Fruit fly (Drosophila melanogaster): ENCODE results near the gene CG34273.
A peak's percentile ranks its signal among the peaks of the same experiment; 100 is the strongest.

CG34273 gene

DNA sequence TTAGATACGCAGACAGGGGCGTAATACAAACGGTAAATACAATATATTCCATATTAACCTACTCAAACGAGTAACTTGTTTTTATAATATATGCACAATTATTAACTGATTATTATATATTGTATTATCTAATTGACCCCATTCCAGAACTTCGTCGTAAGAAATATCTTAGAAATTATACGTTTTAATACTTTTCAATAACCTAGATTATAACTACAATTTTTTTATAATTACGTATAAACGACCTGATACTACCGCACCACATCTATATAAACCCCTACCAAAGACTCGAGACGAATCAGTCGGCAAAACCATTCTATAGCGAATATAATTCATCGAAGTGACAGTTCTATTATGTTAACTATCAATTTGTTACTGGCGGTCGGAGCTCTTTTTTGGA, 3.9 kb downstream of the CG34273 start, which contains the start of gene Cyp313a1:
Gene Cyp313a1, plus strand, starts transcription at position 301 of the 400 bp plus-strand sequence.
- TF ChIP-seq CG7101 (tag; optimal IDR thresholded peaks at IDR 0.05) (no peak), cnc (optimal IDR thresholded peaks at IDR 0.05) (no peak), CG12768 (GFP tag; optimal IDR thresholded peaks at IDR 0.05) (no peak), CG1620 (GFP tag; optimal IDR thresholded peaks at IDR 0.05) (no peak), Crg-1 (GFP tag; optimal IDR thresholded peaks at IDR 0.05) (no peak), CG5204 (GFP tag; optimal IDR thresholded peaks at IDR 0.05) (no peak), ovo (GFP tag; optimal IDR thresholded peaks at IDR 0.05) (no peak), CG7045 (GFP tag; optimal IDR thresholded peaks at IDR 0.05) (no peak), CG14711 (tag; optimal IDR thresholded peaks at IDR 0.05) (no peak), tj (GFP tag; optimal IDR thresholded peaks at IDR 0.05) (no peak), bab1 (GFP tag; optimal IDR thresholded peaks at IDR 0.05) (no peak), pad (GFP tag; optimal IDR thresholded peaks at IDR 0.05) (no peak), Mnt (GFP tag; optimal IDR thresholded peaks at IDR 0.05) (no peak), kay (GFP tag; ENCODE audit: borderline replicate concordance) (no peak)

DNA sequence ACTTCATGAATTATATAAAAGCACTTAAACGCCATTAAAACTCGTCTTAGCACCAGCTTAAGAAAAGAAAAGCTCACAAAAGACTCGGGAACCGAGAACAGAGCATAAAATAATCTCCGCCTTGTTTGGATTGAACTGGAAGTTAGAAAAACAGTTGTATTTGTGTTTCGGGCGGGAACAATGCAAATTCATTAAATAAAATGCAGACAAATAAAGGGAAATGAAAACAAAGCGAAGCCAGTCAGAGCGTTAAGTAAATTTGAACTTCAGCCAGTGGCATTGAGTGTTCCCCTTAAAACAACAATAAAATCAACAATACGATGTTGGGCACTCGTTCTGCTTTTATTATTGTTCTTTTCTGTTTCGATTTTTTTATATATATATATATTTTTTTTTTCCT, 9.8 kb downstream of the CG34273 start:
- TF ChIP-seq Crg-1 (GFP tag; optimal IDR thresholded peaks at IDR 0.05) (no peak), toe (GFP tag; optimal IDR thresholded peaks at IDR 0.05) (no peak), CG7045 (GFP tag; optimal IDR thresholded peaks at IDR 0.05) (no peak), tj (GFP tag; optimal IDR thresholded peaks at IDR 0.05) (no peak), Mnt (GFP tag; optimal IDR thresholded peaks at IDR 0.05) (no peak), CG12768 (GFP tag; optimal IDR thresholded peaks at IDR 0.05) (no peak), ovo (GFP tag; optimal IDR thresholded peaks at IDR 0.05) (no peak), cnc (optimal IDR thresholded peaks at IDR 0.05) (no peak), pad (GFP tag; optimal IDR thresholded peaks at IDR 0.05) (no peak), kay (GFP tag; ENCODE audit: borderline replicate concordance) (no peak), CG7101 (tag; optimal IDR thresholded peaks at IDR 0.05) (no peak), CG1620 (GFP tag; optimal IDR thresholded peaks at IDR 0.05) (no peak), bab1 (GFP tag; optimal IDR thresholded peaks at IDR 0.05) (no peak), CG11617 (GFP tag; optimal IDR thresholded peaks at IDR 0.05) (no peak)

DNA sequence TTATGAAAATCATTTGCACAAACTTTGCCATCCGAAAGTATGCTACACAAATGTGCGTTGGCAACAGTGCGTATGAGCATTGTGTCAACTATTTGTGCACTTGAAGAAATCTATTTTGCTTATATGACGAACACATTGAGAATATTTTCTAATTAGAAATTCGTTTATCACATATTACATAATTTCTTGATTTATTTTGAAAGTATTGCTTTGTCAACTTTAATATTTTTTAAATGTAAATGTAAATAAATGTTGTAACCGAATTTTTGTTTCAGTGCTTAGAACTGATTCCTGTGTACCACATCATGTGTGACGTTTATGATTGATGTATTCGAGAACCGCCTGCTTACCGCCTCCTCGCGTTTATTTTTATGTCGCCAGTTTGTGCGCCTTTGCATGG, 25.2 kb downstream of the CG34273 start:
- no peak for TF ChIP-seq CG1620 (GFP tag; optimal IDR thresholded peaks at IDR 0.05)
- no peak for TF ChIP-seq CG14711 (tag; optimal IDR thresholded peaks at IDR 0.05)
- TF ChIP-seq Crg-1 (GFP tag; optimal IDR thresholded peaks at IDR 0.05): no peak
- TF ChIP-seq CG11617 (GFP tag; optimal IDR thresholded peaks at IDR 0.05): no peak
- TF ChIP-seq tj (GFP tag; optimal IDR thresholded peaks at IDR 0.05): no peak
- TF ChIP-seq cic (GFP tag; optimal IDR thresholded peaks at IDR 0.05): no peak
- no peak for TF ChIP-seq kay (GFP tag; ENCODE audit: borderline replicate concordance)
- TF ChIP-seq Hr96 (GFP tag; optimal IDR thresholded peaks at IDR 0.05): no peak
- no peak for TF ChIP-seq ovo (GFP tag; optimal IDR thresholded peaks at IDR 0.05)
- TF ChIP-seq cnc (optimal IDR thresholded peaks at IDR 0.05): no peak
- no peak for TF ChIP-seq Mnt (GFP tag; optimal IDR thresholded peaks at IDR 0.05)
- TF ChIP-seq CG7045 (GFP tag; optimal IDR thresholded peaks at IDR 0.05): no peak
- no peak for TF ChIP-seq CG12768 (GFP tag; optimal IDR thresholded peaks at IDR 0.05)
- TF ChIP-seq pad (GFP tag; optimal IDR thresholded peaks at IDR 0.05): no peak
- TF ChIP-seq CG7101 (tag; optimal IDR thresholded peaks at IDR 0.05): no peak
- no peak for TF ChIP-seq CG33017 (tag; optimal IDR thresholded peaks at IDR 0.05)
- TF ChIP-seq Clk (GFP tag; optimal IDR thresholded peaks at IDR 0.05): no peak
- TF ChIP-seq bab1 (GFP tag; optimal IDR thresholded peaks at IDR 0.05): no peak
- TF ChIP-seq toe (GFP tag; optimal IDR thresholded peaks at IDR 0.05): no peak

DNA sequence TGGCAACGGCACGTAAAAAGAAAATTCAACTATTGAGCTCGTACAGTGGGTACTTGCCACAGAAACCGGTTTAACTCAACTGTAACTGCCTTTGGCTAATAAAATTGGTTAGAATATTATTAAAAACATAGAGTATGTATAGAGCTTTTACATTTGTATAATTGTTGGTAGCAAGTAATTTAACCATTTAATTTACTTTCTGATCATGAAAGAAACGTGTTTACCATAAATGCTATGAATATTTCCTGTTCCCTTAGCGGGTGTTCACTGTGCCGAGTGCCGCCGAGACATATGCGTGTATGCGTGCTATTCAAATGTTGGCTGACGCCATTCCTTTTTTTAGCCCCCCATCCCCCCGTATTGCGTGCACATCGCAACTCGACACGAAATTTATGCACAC, 31.9 kb downstream of the CG34273 start:
- TF ChIP-seq Mnt (GFP tag; optimal IDR thresholded peaks at IDR 0.05): no peak
- no peak for TF ChIP-seq CG7101 (tag; optimal IDR thresholded peaks at IDR 0.05)
- no peak for TF ChIP-seq toe (GFP tag; optimal IDR thresholded peaks at IDR 0.05)
- TF ChIP-seq pad (GFP tag; optimal IDR thresholded peaks at IDR 0.05): no peak
- TF ChIP-seq CG5204 (GFP tag; optimal IDR thresholded peaks at IDR 0.05): no peak

DNA sequence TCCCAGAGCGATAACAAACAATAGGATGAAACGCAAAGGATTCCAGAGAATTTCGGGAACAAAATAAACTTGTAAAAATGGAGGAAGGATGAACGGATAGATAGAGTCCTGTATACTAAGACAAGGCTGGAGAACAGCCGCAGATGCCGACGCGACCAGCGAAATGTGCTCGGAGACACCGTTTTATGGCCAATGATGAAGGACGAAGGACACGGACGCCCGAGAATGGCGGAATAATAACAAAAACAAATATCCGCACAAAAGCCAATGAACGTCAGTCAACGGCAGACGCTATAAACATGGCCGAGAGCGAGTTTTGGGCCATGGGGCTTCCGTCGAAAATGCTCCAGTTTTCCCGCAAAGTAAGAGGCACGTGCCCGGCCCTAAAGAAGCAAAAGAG, 38.2 kb downstream of the CG34273 start:
- no peak for TF ChIP-seq Mnt (GFP tag; optimal IDR thresholded peaks at IDR 0.05)
- TF ChIP-seq CG33017 (tag; optimal IDR thresholded peaks at IDR 0.05): no peak
- TF ChIP-seq kay (GFP tag; ENCODE audit: borderline replicate concordance): no peak

DNA sequence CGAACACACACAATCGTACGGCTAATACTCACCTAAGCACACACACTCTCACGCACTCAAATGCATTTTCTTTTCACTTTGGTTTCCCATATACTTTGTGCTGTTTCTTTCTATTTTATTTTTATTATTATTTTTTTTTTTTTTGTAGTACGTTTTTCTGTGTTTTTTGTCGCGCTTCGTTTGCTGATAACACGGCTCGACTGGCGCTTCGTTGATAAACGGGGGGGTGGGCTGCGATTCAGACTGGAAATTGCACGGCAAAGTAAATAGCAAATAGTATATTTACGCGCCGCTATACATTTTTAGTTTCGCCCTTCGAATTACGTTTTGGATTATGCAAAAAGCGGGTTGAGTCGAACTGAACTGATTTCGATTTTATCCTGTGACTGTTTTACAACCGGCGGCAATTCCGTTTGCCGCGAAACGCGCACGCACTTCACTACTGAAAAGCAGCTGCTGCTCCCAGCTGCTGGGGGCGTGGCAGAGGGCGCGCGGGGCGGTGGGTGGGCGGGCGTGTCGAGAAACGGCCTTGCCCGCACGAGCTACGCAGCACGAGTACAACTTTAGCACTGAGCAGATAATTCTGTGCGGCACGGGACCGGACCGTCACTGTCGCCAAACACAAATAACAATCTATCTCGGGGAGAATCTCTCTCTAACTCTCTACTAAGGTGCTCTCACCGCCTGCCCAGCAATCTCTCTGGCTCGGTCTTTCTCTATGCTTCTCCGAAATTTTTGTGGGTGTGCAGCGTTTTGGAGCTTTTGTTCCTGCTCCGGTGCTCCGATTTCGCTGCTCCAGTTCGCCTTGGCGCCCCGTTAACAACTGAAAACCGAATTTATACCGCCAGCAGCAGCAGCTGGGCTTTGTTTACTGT, 40.9 kb downstream of the CG34273 start, which contains the start of gene Pde6:
Gene Pde6, minus strand, starts transcription at position 825 of the 875 bp plus-strand sequence.
- TF ChIP-seq CG7045 (GFP tag; optimal IDR thresholded peaks at IDR 0.05) (peak; percentile 43), tj (GFP tag; optimal IDR thresholded peaks at IDR 0.05) (peak; percentile 36), pad (GFP tag; optimal IDR thresholded peaks at IDR 0.05) (no peak), CG5204 (GFP tag; optimal IDR thresholded peaks at IDR 0.05) (no peak), Crg-1 (GFP tag; optimal IDR thresholded peaks at IDR 0.05) (peak; percentile 33), CG14711 (tag; optimal IDR thresholded peaks at IDR 0.05) (no peak), bab1 (GFP tag; optimal IDR thresholded peaks at IDR 0.05) (no peak), Mnt (GFP tag; optimal IDR thresholded peaks at IDR 0.05) (peak; percentile 38), CG7101 (tag; optimal IDR thresholded peaks at IDR 0.05) (no peak), CG33017 (tag; optimal IDR thresholded peaks at IDR 0.05) (peak; percentile 61), cnc (optimal IDR thresholded peaks at IDR 0.05) (no peak), kay (GFP tag; ENCODE audit: borderline replicate concordance) (peak; percentile 91), cic (GFP tag; optimal IDR thresholded peaks at IDR 0.05) (peak; percentile 89), CG12768 (GFP tag; optimal IDR thresholded peaks at IDR 0.05) (peak; percentile 79), Hr96 (GFP tag; optimal IDR thresholded peaks at IDR 0.05) (peak; percentile 42), ovo (GFP tag; optimal IDR thresholded peaks at IDR 0.05) (peak; percentile 17), toe (GFP tag; optimal IDR thresholded peaks at IDR 0.05) (no peak), CG1620 (GFP tag; optimal IDR thresholded peaks at IDR 0.05) (no peak), Clk (GFP tag; optimal IDR thresholded peaks at IDR 0.05) (no peak), CG11617 (GFP tag; optimal IDR thresholded peaks at IDR 0.05) (peak; percentile 63)

Measured in whole organism, adult.